In the genomic region with DNA sequence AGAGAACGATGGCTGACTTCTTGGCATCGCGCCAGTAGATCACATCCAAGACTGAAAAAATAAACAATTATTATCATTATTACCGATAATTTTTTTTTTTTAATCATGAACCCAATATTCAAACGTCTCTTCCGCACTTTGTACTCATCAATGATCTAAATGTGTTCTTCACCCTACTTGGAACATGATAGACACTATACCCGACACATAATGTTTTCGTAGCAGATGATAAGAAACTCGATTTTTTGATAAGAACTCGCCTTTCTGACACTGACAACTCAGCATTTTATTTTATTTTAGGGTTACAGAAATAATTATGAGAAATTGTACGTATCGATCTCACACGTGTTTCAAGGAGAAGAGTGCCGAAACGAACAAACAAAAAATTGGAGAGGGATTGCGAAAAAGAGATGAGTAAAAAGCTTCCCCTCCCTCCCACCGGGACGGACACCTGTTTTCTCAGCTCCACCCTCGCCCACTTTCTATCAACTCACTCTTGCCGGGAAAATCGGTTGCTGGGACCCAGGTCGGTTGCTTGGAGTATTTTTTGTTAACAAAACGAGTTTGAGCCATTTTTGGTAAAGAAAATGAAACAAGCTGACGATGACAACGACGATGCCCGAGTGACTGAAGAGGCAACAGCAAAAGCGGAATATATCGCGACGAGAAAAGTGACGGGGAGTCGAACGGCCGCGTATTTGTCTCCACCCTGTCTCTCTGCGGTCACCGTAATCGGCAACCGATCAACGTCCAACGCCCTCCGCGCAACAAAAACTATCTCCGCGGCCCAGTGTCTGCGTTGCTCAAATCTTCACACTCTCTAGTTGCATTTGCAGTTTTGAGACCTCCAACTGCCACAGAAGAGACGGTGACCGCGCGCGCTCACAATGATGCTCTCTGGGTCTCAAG, we compare ENCODE assay signal across 4 worm cellular contexts.
TF ChIP-seq lines count a peak whose summit lies in the region.

No protein-coding gene starts in this region.

TF ChIP-seq in whole organism, L2 larva, 48 proteins besides CTCF, POLR2A, EP300 and RAD21:
- TF ChIP-seq crh-2 (tag; optimal IDR thresholded peaks at IDR 0.05; lab: Kevin White, UChicago) (peak; percentile 70), blmp-1 (tag; optimal IDR thresholded peaks at IDR 0.05; lab: Kevin White, UChicago; ENCODE audit: insufficient read depth) (no peak), fos-1 (tag; optimal IDR thresholded peaks at IDR 0.05; lab: Kevin White, UChicago) (peak; percentile 91), sma-9 (GFP tag; optimal IDR thresholded peaks at IDR 0.05; lab: Kevin White, UChicago) (peak; percentile 65), sma-9 (tag; optimal IDR thresholded peaks at IDR 0.05; lab: Kevin White, UChicago) (no peak), ztf-4 (tag; optimal IDR thresholded peaks at IDR 0.05; lab: Kevin White, UChicago) (no peak), aly-2 (tag; optimal IDR thresholded peaks at IDR 0.05; lab: Kevin White, UChicago) (no peak), ceh-16 (tag; optimal IDR thresholded peaks at IDR 0.05; lab: Kevin White, UChicago) (peak; percentile 26), skn-1 (tag; optimal IDR thresholded peaks at IDR 0.05; lab: Kevin White, UChicago) (peak; percentile 24), sma-3 (GFP tag; optimal IDR thresholded peaks at IDR 0.05; lab: Kevin White, UChicago) (peak; percentile 5), nhr-10 (tag; optimal IDR thresholded peaks at IDR 0.05; lab: Kevin White, UChicago) (no peak)

TF ChIP-seq in whole organism, L4 larva, 104 proteins besides CTCF, POLR2A, EP300 and RAD21 (continues in another document):
- peak; percentile 83 for TF ChIP-seq nhr-77 (tag; optimal IDR thresholded peaks at IDR 0.05; lab: Kevin White, UChicago)
- TF ChIP-seq pqm-1 (tag; optimal IDR thresholded peaks at IDR 0.05; lab: Kevin White, UChicago) = peak; percentile 80
- 0 out of 2 replicates have a peak, but pooled peaks have one; percentile 35 for TF ChIP-seq zfp-3 (GFP tag; conservative IDR thresholded peaks at IDR 0.05; lab: Robert Waterston, UW)
- TF ChIP-seq ceh-28 (tag; optimal IDR thresholded peaks at IDR 0.05; lab: Kevin White, UChicago) = no peak
- no peak for TF ChIP-seq Y5F2A.4 (GFP tag; optimal IDR thresholded peaks at IDR 0.05; lab: Kevin White, UChicago)
- no peak for TF ChIP-seq daf-16 (GFP tag; optimal IDR thresholded peaks at IDR 0.05; lab: Kevin White, UChicago)
- peak; percentile 88 for TF ChIP-seq daf-16 (tag; optimal IDR thresholded peaks at IDR 0.05; lab: Kevin White, UChicago)
- TF ChIP-seq lim-7 (GFP tag; IDR thresholded peaks at IDR 0.05; lab: Robert Waterston, UW) = no peak
- TF ChIP-seq T26A8.4 (GFP tag; IDR thresholded peaks at IDR 0.05; lab: Robert Waterston, UW) = peak; percentile 73
- 0 out of 2 replicates have a peak, but pooled peaks have one; percentile 24 for TF ChIP-seq ceh-44 (GFP tag; IDR thresholded peaks at IDR 0.05; lab: Robert Waterston, UW)
- no peak for TF ChIP-seq unc-130 (GFP tag; optimal IDR thresholded peaks at IDR 0.05; lab: Kevin White, UChicago)
- TF ChIP-seq pha-4 (GFP tag; IDR thresholded peaks at IDR 0.05; lab: Robert Waterston, UW) = no peak
- TF ChIP-seq pha-4 (tag; optimal IDR thresholded peaks at IDR 0.05; lab: Kevin White, UChicago) = no peak
- TF ChIP-seq D1046.2 (GFP tag; IDR thresholded peaks at IDR 0.05; lab: Robert Waterston, UW) = no peak
- TF ChIP-seq dmd-6 (GFP tag; IDR thresholded peaks at IDR 0.05; lab: Robert Waterston, UW) = peak; percentile 69
- TF ChIP-seq unc-62 (GFP tag; optimal IDR thresholded peaks at IDR 0.05 in 1 of 2; lab: Kevin White, UChicago) = peak in 1 of 2 experiments; percentile 58
- no peak for TF ChIP-seq unc-62 (tag; optimal IDR thresholded peaks at IDR 0.05; lab: Kevin White, UChicago)
- TF ChIP-seq nhr-102 (tag; optimal IDR thresholded peaks at IDR 0.05; lab: Kevin White, UChicago) = peak; percentile 39
- peak; percentile 62 for TF ChIP-seq nhr-48 (tag; optimal IDR thresholded peaks at IDR 0.05; lab: Kevin White, UChicago)
- TF ChIP-seq lsy-2 (tag; optimal IDR thresholded peaks at IDR 0.05; lab: Kevin White, UChicago) = peak in 1 of 2 experiments; percentile 12
- peak; percentile 73 for TF ChIP-seq dve-1 (tag; optimal IDR thresholded peaks at IDR 0.05; lab: Kevin White, UChicago; ENCODE audit: insufficient read depth)
- TF ChIP-seq egl-43 (GFP tag; IDR thresholded peaks at IDR 0.05; lab: Robert Waterston, UW) = peak; percentile 25; the same call in 1 of the 2 replicates

TF ChIP-seq in whole organism, late embryonic, 69 proteins besides CTCF, POLR2A, EP300 and RAD21:
- TF ChIP-seq ceh-19 (GFP tag; optimal IDR thresholded peaks at IDR 0.05; lab: Kevin White, UChicago) = no peak
- TF ChIP-seq ref-2 (tag; optimal IDR thresholded peaks at IDR 0.05; lab: Kevin White, UChicago) = peak; percentile 28
- no peak for TF ChIP-seq mec-3 (tag; optimal IDR thresholded peaks at IDR 0.05; lab: Kevin White, UChicago; ENCODE audit: borderline replicate concordance)
- peak; percentile 10 for TF ChIP-seq ceh-31 (tag; optimal IDR thresholded peaks at IDR 0.05; lab: Kevin White, UChicago)
- peak; percentile 86 for TF ChIP-seq elt-2 (tag; optimal IDR thresholded peaks at IDR 0.05; lab: Kevin White, UChicago)
- peak; percentile 6 for TF ChIP-seq ceh-34 (tag; optimal IDR thresholded peaks at IDR 0.05; lab: Kevin White, UChicago)
- TF ChIP-seq tbx-2 (tag; optimal IDR thresholded peaks at IDR 0.05; lab: Kevin White, UChicago) = peak; percentile 27

TF ChIP-seq in whole organism, mixed stage, embryonic, 35 proteins besides CTCF, POLR2A, EP300 and RAD21:
- TF ChIP-seq blmp-1 (tag; optimal IDR thresholded peaks at IDR 0.05; lab: Kevin White, UChicago) (no peak), nhr-76 (tag; optimal IDR thresholded peaks at IDR 0.05; lab: Kevin White, UChicago) (no peak), nhr-2 (tag; optimal IDR thresholded peaks at IDR 0.05; lab: Kevin White, UChicago) (peak; percentile 80), M03D4.4 (tag; optimal IDR thresholded peaks at IDR 0.05; lab: Kevin White, UChicago) (peak; percentile 5), lin-32 (GFP tag; optimal IDR thresholded peaks at IDR 0.05; lab: Kevin White, UChicago) (no peak), nhr-237 (tag; optimal IDR thresholded peaks at IDR 0.05; lab: Kevin White, UChicago) (no peak), unc-120 (tag; optimal IDR thresholded peaks at IDR 0.05; lab: Kevin White, UChicago; ENCODE audit: poor library complexity, severe bottlenecking) (peak; percentile 63), ztf-11 (tag; optimal IDR thresholded peaks at IDR 0.05; lab: Kevin White, UChicago) (no peak), cnd-1 (tag; optimal IDR thresholded peaks at IDR 0.05; lab: Kevin White, UChicago) (no peak), hlh-1 (tag; optimal IDR thresholded peaks at IDR 0.05; lab: Kevin White, UChicago) (peak; percentile 66), pha-4 (tag; optimal IDR thresholded peaks at IDR 0.05; lab: Kevin White, UChicago) (peak; percentile 30), drap-1 (GFP tag; optimal IDR thresholded peaks at IDR 0.05; lab: Kevin White, UChicago) (peak; percentile 68), mls-2 (tag; optimal IDR thresholded peaks at IDR 0.05; lab: Kevin White, UChicago) (no peak), mab-5 (tag; optimal IDR thresholded peaks at IDR 0.05; lab: Kevin White, UChicago) (no peak)
